Worm (Caenorhabditis elegans) whole organism, L4 larva: Measurements from ENCODE around the gene Y75B8A.33.

ENCODE experiments used
- F44E2.7 ChIP-seq: fragments of 200-800 bp; sonication (Bioruptor generic); IDR thresholded peaks from 2 replicates; pipeline ENCODE4 v2.1.2; 2022; ENCODE audit warnings: missing genetic modification characterization, missing compliant biosample characterization
- T26A8.4 ChIP-seq: fragments of 200-800 bp; sonication (Bioruptor generic); IDR thresholded peaks from 2 replicates; pipeline ENCODE4 v1.3.6; 2022; ENCODE audit warnings: missing genetic modification characterization, missing compliant biosample characterization
- Y48G9A.11 ChIP-seq: fragments of 200-800 bp; sonication (Bioruptor generic); IDR thresholded peaks from 2 replicates; pipeline ENCODE4 v1.3.6; 2022; ENCODE audit warnings: missing genetic modification reagents, missing genetic modification characterization, missing compliant biosample characterization
- ZK337.2 ChIP-seq: fragments of 200-800 bp; sonication (Bioruptor generic); IDR thresholded peaks from 2 replicates; pipeline ENCODE4 v1.3.6; 2022; ENCODE audit warnings: missing genetic modification reagents, missing genetic modification characterization, missing compliant biosample characterization
- aly-2 ChIP-seq: sonication (generic microtip); optimal IDR thresholded peaks from 2 replicates; lab custom pipeline; 2018; ENCODE audit warnings: missing biosample characterization, missing genetic modification characterization
- ama-1 ChIP-seq: fragments of 150-350 bp; optimal IDR thresholded peaks from 2 replicates; lab custom pipeline; 2014; ENCODE audit warnings: inconsistent platforms, mixed read lengths
- arid-1 ChIP-seq: fragments of 200-800 bp; sonication (Bioruptor generic); conservative IDR thresholded peaks from 2 replicates; pipeline ENCODE4 v1.3.6; 2022; ENCODE audit warnings: missing genetic modification reagents, missing genetic modification characterization, missing compliant biosample characterization
- ceh-28 ChIP-seq: fragments of 150-350 bp; optimal IDR thresholded peaks from 2 replicates; lab custom pipeline; 2014; ENCODE audit warnings: missing biosample characterization, missing genetic modification reagents, missing genetic modification characterization
- ceh-62 ChIP-seq: sonication (generic microtip); optimal IDR thresholded peaks from 2 replicates; lab custom pipeline; 2017; ENCODE audit warnings: missing biosample characterization, missing genetic modification characterization
- ces-1 ChIP-seq: fragments of 150-350 bp; sonication (generic microtip); optimal IDR thresholded peaks from 4 replicates; lab custom pipeline; 2014; ENCODE audit warnings: missing biosample characterization, missing genetic modification reagents, missing genetic modification characterization
- ctbp-1 ChIP-seq: fragments of 200-800 bp; sonication (Bioruptor generic); IDR thresholded peaks from 2 replicates; pipeline ENCODE4 v1.3.6; 2022; ENCODE audit warnings: missing genetic modification reagents, missing genetic modification characterization, missing compliant biosample characterization
- daf-12 ChIP-seq: fragments of 150-350 bp; optimal IDR thresholded peaks from 2 replicates; lab custom pipeline; 2014; ENCODE audit warnings: missing biosample characterization, missing genetic modification reagents, missing genetic modification characterization
- daf-16 ChIP-seq, 3 experiments: sonication (generic microtip); optimal IDR thresholded peaks; 2 replicates each; lab custom pipeline; 2016 to 2017; ENCODE audit warnings: missing genetic modification characterization in 3 of 3, missing genetic modification reagents in 3 of 3, mild to moderate bottlenecking in 2 of 3, missing compliant biosample characterization in 2 of 3, missing biosample characterization in 1 of 3, moderate library complexity in 1 of 3
- dmd-8 ChIP-seq: fragments of 200-800 bp; sonication (Bioruptor generic); IDR thresholded peaks from 2 replicates; pipeline ENCODE4 v1.3.6; 2022; ENCODE audit warnings: missing genetic modification characterization, missing compliant biosample characterization
- dmd-9 ChIP-seq: fragments of 200-800 bp; sonication (Bioruptor generic); IDR thresholded peaks from 2 replicates; pipeline ENCODE4 v1.3.6; 2022; ENCODE audit warnings: missing genetic modification reagents, missing genetic modification characterization, missing compliant biosample characterization
- dpl-1 ChIP-seq: fragments of 150-350 bp; optimal IDR thresholded peaks from 2 replicates; lab custom pipeline; 2014; ENCODE audit warnings: missing biosample characterization, missing genetic modification reagents, missing genetic modification characterization
- dve-1 ChIP-seq: sonication (generic microtip); optimal IDR thresholded peaks from 2 replicates; lab custom pipeline; 2017; ENCODE audit warnings: antibody characterized with exemption, mild to moderate bottlenecking, missing genetic modification characterization, missing compliant biosample characterization; ENCODE audit not compliant: insufficient read depth
- fos-1 ChIP-seq: fragments of 150-350 bp; optimal IDR thresholded peaks from 2 replicates; lab custom pipeline; 2014; ENCODE audit warnings: missing biosample characterization, missing genetic modification characterization
- hif-1 ChIP-seq, 2 experiments: sonication (generic microtip); optimal IDR thresholded peaks; 2 replicates each; lab custom pipeline; 2016 to 2017; ENCODE audit warnings: missing compliant biosample characterization in 2 of 2, missing genetic modification characterization in 2 of 2, missing genetic modification reagents in 2 of 2, missing genotype in 2 of 2, mild to moderate bottlenecking in 1 of 2
- lim-7 ChIP-seq: fragments of 200-800 bp; sonication (Bioruptor generic); IDR thresholded peaks from 2 replicates; pipeline ENCODE4 v1.3.6; 2022; ENCODE audit warnings: missing genetic modification characterization, missing compliant biosample characterization
- lin-1 ChIP-seq: fragments of 200-800 bp; sonication (Bioruptor generic); IDR thresholded peaks from 2 replicates; pipeline ENCODE4 v1.3.6; 2022; ENCODE audit warnings: missing genetic modification reagents, missing genetic modification characterization, missing compliant biosample characterization
- lin-15B ChIP-seq: fragments of 150-350 bp; sonication (generic microtip); optimal IDR thresholded peaks from 3 replicates; lab custom pipeline; 2014; ENCODE audit warnings: missing biosample characterization, missing genetic modification characterization
- lin-38 ChIP-seq: fragments of 200-800 bp; sonication (Bioruptor generic); IDR thresholded peaks from 2 replicates; pipeline ENCODE4 v1.3.6; 2022; ENCODE audit warnings: missing genetic modification reagents, missing genetic modification characterization, missing compliant biosample characterization
- lin-39 ChIP-seq: fragments of 150-350 bp; optimal IDR thresholded peaks from 2 replicates; lab custom pipeline; 2014; ENCODE audit warnings: missing biosample characterization, missing genetic modification reagents, missing genetic modification characterization
- lsy-2 ChIP-seq, 2 experiments: fragments of 150-350 bp in 1 of 2; sonication (generic microtip) in 1 of 2; optimal IDR thresholded peaks; 2 replicates each; lab custom pipeline; 2014 to 2017; ENCODE audit warnings: missing biosample characterization in 2 of 2, missing genetic modification characterization in 2 of 2
- madf-5 ChIP-seq, 2 experiments: fragments of 200-800 bp; sonication (Bioruptor generic); IDR thresholded peaks; 2 replicates each; pipeline ENCODE4 v1.3.6; 2022; ENCODE audit warnings: missing compliant biosample characterization in 2 of 2, missing genetic modification characterization in 2 of 2
- madf-9 ChIP-seq: fragments of 200-800 bp; sonication (Bioruptor generic); conservative IDR thresholded peaks from 2 replicates; pipeline ENCODE4 v1.3.6; 2022; ENCODE audit warnings: missing genetic modification reagents, missing genetic modification characterization, missing compliant biosample characterization
- mep-1 ChIP-seq: fragments of 150-350 bp; sonication (generic microtip); optimal IDR thresholded peaks from 3 replicates; lab custom pipeline; 2014; ENCODE audit warnings: missing biosample characterization, missing genetic modification characterization
- mes-2 ChIP-seq: sonication (generic microtip); optimal IDR thresholded peaks from 2 replicates; lab custom pipeline; 2016; ENCODE audit warnings: missing genotype, mild to moderate bottlenecking, missing genetic modification characterization, missing compliant biosample characterization; ENCODE audit not compliant: poor library complexity, severe bottlenecking
- nhr-11 ChIP-seq: fragments of 150-350 bp; optimal IDR thresholded peaks from 2 replicates; lab custom pipeline; 2014; ENCODE audit warnings: missing biosample characterization, missing genetic modification characterization
- nhr-111 ChIP-seq: fragments of 200-800 bp; sonication (Bioruptor generic); optimal IDR thresholded peaks from 2 replicates; lab custom pipeline; 2018; ENCODE audit warnings: mild to moderate bottlenecking, missing genetic modification characterization, missing compliant biosample characterization
- nhr-25 ChIP-seq: sonication (generic microtip); optimal IDR thresholded peaks from 2 replicates; lab custom pipeline; 2017; ENCODE audit warnings: missing genetic modification characterization, mild to moderate bottlenecking, missing compliant biosample characterization, antibody characterized with exemption, moderate library complexity, borderline replicate concordance; ENCODE audit not compliant: insufficient read depth
- nhr-41 ChIP-seq: fragments of 200-800 bp; sonication (Bioruptor generic); IDR thresholded peaks from 2 replicates; pipeline ENCODE4 v1.3.6; 2022; ENCODE audit warnings: missing genetic modification reagents, missing genetic modification characterization, missing compliant biosample characterization
- nhr-48 ChIP-seq: sonication (generic microtip); optimal IDR thresholded peaks from 2 replicates; lab custom pipeline; 2016; ENCODE audit warnings: mild to moderate bottlenecking, missing genetic modification characterization, missing compliant biosample characterization
- nhr-6 ChIP-seq: fragments of 150-350 bp; optimal IDR thresholded peaks from 2 replicates; lab custom pipeline; 2014; ENCODE audit warnings: missing biosample characterization, missing genetic modification characterization
- nhr-76 ChIP-seq: fragments of 150-350 bp; optimal IDR thresholded peaks from 2 replicates; lab custom pipeline; 2014; ENCODE audit warnings: missing biosample characterization, missing genetic modification characterization
- pha-4 ChIP-seq, 2 experiments: fragments of 150-350 bp in 1 of 2; fragments of 200-800 bp in 1 of 2; sonication (Bioruptor generic) in 1 of 2; IDR thresholded peaks in 1 of 2; optimal IDR thresholded peaks in 1 of 2; 2 replicates each; pipeline versions ENCODE4 v1.3.6 to Lab custom; 2014 to 2022; ENCODE audit warnings: missing genetic modification characterization in 2 of 2, missing genetic modification reagents in 2 of 2, missing biosample characterization in 1 of 2, missing compliant biosample characterization in 1 of 2
- php-3 ChIP-seq: fragments of 200-800 bp; sonication (Bioruptor generic); IDR thresholded peaks from 2 replicates; pipeline ENCODE4 v1.3.6; 2022; ENCODE audit warnings: missing genetic modification reagents, missing genetic modification characterization, missing compliant biosample characterization
- pqm-1 ChIP-seq: sonication (generic microtip); optimal IDR thresholded peaks from 2 replicates; lab custom pipeline; 2017; ENCODE audit warnings: missing biosample characterization, missing genetic modification characterization
- rbr-2 ChIP-seq: sonication (generic microtip); optimal IDR thresholded peaks from 2 replicates; lab custom pipeline; 2016; ENCODE audit warnings: missing genotype, missing genetic modification characterization, missing compliant biosample characterization
- saeg-2 ChIP-seq: fragments of 200-800 bp; sonication (Bioruptor generic); IDR thresholded peaks from 2 replicates; pipeline ENCODE4 v1.3.6; 2022; ENCODE audit warnings: missing genetic modification reagents, missing genetic modification characterization, missing compliant biosample characterization
- sdz-12 ChIP-seq: fragments of 200-800 bp; sonication (Bioruptor generic); optimal IDR thresholded peaks from 2 replicates; lab custom pipeline; 2018; ENCODE audit warnings: mild to moderate bottlenecking, missing genetic modification characterization, missing compliant biosample characterization
- skn-1 ChIP-seq: fragments of 150-350 bp; optimal IDR thresholded peaks from 2 replicates; lab custom pipeline; 2014; ENCODE audit warnings: missing biosample characterization, missing genetic modification characterization
- spr-1 ChIP-seq: sonication (generic microtip); optimal IDR thresholded peaks from 2 replicates; lab custom pipeline; 2016; ENCODE audit warnings: mild to moderate bottlenecking, missing genetic modification characterization, missing compliant biosample characterization
- spr-3 ChIP-seq: fragments of 200-800 bp; sonication (Bioruptor generic); optimal IDR thresholded peaks from 2 replicates; lab custom pipeline; 2018; ENCODE audit warnings: mild to moderate bottlenecking, missing genetic modification characterization, missing compliant biosample characterization
- unc-130 ChIP-seq: sonication (generic microtip); optimal IDR thresholded peaks from 2 replicates; lab custom pipeline; 2016; ENCODE audit warnings: missing genetic modification reagents, missing genetic modification characterization, missing compliant biosample characterization
- unc-39 ChIP-seq: sonication (generic microtip); optimal IDR thresholded peaks from 2 replicates; lab custom pipeline; 2017; ENCODE audit warnings: missing biosample characterization, missing genetic modification characterization
- unc-62 ChIP-seq, 3 experiments: fragments of 150-350 bp in 1 of 3; sonication (generic microtip); optimal IDR thresholded peaks in 2 of 3; peaks in 1 of 3; 1 replicate in 1 of 3; 2 replicates in 2 of 3; lab custom pipeline; 2014 to 2017; ENCODE audit warnings: missing biosample characterization in 3 of 3, missing genetic modification characterization in 3 of 3, missing genetic modification reagents in 3 of 3, missing genotype in 1 of 3
- ztf-7 ChIP-seq: fragments of 150-350 bp; optimal IDR thresholded peaks from 2 replicates; lab custom pipeline; 2014; ENCODE audit warnings: missing biosample characterization, missing genetic modification characterization

Y75B8A.33 gene

DNA sequence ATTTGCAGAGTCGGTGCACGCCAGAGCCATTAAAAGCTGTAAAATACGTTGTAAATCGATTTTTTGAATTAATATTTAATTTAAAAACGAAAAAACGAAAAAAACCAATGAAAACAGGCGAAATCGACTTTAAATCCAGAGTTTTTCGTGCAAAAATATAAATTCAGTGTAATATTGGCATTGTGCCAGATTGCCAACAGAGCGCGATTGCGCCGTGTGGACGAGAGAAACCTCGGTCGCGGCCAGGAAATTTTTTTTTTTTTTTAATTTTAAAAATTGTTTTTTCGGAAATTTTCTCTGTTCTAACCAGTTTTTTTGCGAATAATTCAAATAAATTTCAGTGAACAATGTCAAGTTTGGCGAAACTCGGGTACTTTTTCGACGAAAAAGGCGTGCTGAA, 15.9 kb downstream of the Y75B8A.33 start, which contains the start of the genes pph-4.1 and Y75B8A.31:
Gene pph-4.1 (minus strand): TSS at position 36 of the 400 bp plus-strand sequence.
Gene Y75B8A.31 (plus strand): TSS at position 342 of the 400 bp plus-strand sequence.
- no peak for TF ChIP-seq nhr-111
- TF ChIP-seq ces-1: no peak
- peak; percentile 77 for TF ChIP-seq ZK337.2 (GFP tag; lab: Robert Waterston, UW)
- TF ChIP-seq unc-62 (GFP tag; optimal IDR thresholded peaks at IDR 0.05 in 1 of 2; lab: Kevin White, UChicago): no peak
- no peak for TF ChIP-seq unc-62 (tag; optimal IDR thresholded peaks at IDR 0.05; lab: Kevin White, UChicago)
- TF ChIP-seq lin-1 (GFP tag; lab: Robert Waterston, UW): peak; percentile 59; the same call in 1 of the 2 replicates
- TF ChIP-seq nhr-48 (tag; lab: Kevin White, UChicago): peak; percentile 30
- no peak for TF ChIP-seq spr-3 (GFP tag; lab: Kevin White, UChicago)
- TF ChIP-seq nhr-25 (tag; lab: Kevin White, UChicago): no peak
- TF ChIP-seq php-3 (GFP tag; lab: Robert Waterston, UW): no peak
- TF ChIP-seq mes-2 (tag; lab: Kevin White, UChicago): peak; percentile 99
- TF ChIP-seq ctbp-1 (GFP tag; lab: Robert Waterston, UW): no peak
- TF ChIP-seq lim-7: no peak
- TF ChIP-seq sdz-12 (GFP tag; lab: Kevin White, UChicago): peak; percentile 44
- no peak for TF ChIP-seq daf-12
- TF ChIP-seq nhr-11 (tag; lab: Kevin White, UChicago): no peak
- TF ChIP-seq madf-9 (GFP tag; lab: Robert Waterston, UW): no peak; the same call in 1 of the 2 replicates
- TF ChIP-seq ama-1 (lab: Kevin White, UChicago): no peak
- no peak for TF ChIP-seq ceh-62 (tag; lab: Kevin White, UChicago)
- TF ChIP-seq pqm-1 (tag; lab: Kevin White, UChicago): no peak
- no peak for TF ChIP-seq fos-1
- TF ChIP-seq lsy-2 (tag; optimal IDR thresholded peaks at IDR 0.05; lab: Kevin White, UChicago): peak in 1 of 2 experiments; percentile 91
- peak; percentile 37 to 95 for TF ChIP-seq hif-1 (tag; optimal IDR thresholded peaks at IDR 0.05; lab: Kevin White, UChicago)
- TF ChIP-seq dmd-9 (GFP tag; lab: Robert Waterston, UW): peak; percentile 92
- no peak for TF ChIP-seq F44E2.7 (GFP tag; lab: Robert Waterston, UW)
- no peak for TF ChIP-seq unc-39 (tag; lab: Kevin White, UChicago)
- TF ChIP-seq lin-15B (tag; lab: Kevin White, UChicago): peak; percentile 84
- no peak for TF ChIP-seq dmd-8 (GFP tag; lab: Robert Waterston, UW)
- peak; percentile 82 for TF ChIP-seq mep-1 (tag; lab: Kevin White, UChicago)
- TF ChIP-seq nhr-41: no peak
- TF ChIP-seq T26A8.4 (GFP tag; lab: Robert Waterston, UW): peak; percentile 53
- TF ChIP-seq saeg-2 (GFP tag; lab: Robert Waterston, UW): no peak
- TF ChIP-seq ztf-7 (tag; lab: Kevin White, UChicago): peak; percentile 22
- TF ChIP-seq arid-1 (GFP tag; lab: Robert Waterston, UW): peak; percentile 54; the same call in 1 of the 2 replicates
- TF ChIP-seq ceh-28 (tag; lab: Kevin White, UChicago): no peak
- peak; percentile 84 for TF ChIP-seq dve-1 (tag; lab: Kevin White, UChicago)
- peak; percentile 77 for TF ChIP-seq nhr-6 (tag; lab: Kevin White, UChicago)
- TF ChIP-seq lin-38 (GFP tag; lab: Robert Waterston, UW): peak; percentile 99
- TF ChIP-seq spr-1: peak; percentile 41
- TF ChIP-seq lin-39 (tag; lab: Kevin White, UChicago): no peak
- peak; percentile 95 for TF ChIP-seq unc-130 (GFP tag; lab: Kevin White, UChicago)
- no peak for TF ChIP-seq madf-5 (GFP tag; IDR thresholded peaks at IDR 0.05; lab: Robert Waterston, UW)
- no peak for TF ChIP-seq nhr-76 (tag; lab: Kevin White, UChicago)
- TF ChIP-seq rbr-2 (tag; lab: Kevin White, UChicago): peak; percentile 80
- TF ChIP-seq daf-16 (GFP tag; optimal IDR thresholded peaks at IDR 0.05; lab: Kevin White, UChicago): peak; percentile 12 to 45
- TF ChIP-seq daf-16 (tag; optimal IDR thresholded peaks at IDR 0.05; lab: Kevin White, UChicago): peak; percentile 37
- no peak for TF ChIP-seq aly-2
- TF ChIP-seq Y48G9A.11 (GFP tag; lab: Robert Waterston, UW): 0 out of 2 replicates have a peak, but pooled peaks have one; percentile 45
- TF ChIP-seq dpl-1 (GFP tag; lab: Kevin White, UChicago): peak; percentile 83
- no peak for TF ChIP-seq skn-1 (tag; lab: Kevin White, UChicago)
- TF ChIP-seq pha-4 (GFP tag; IDR thresholded peaks at IDR 0.05; lab: Robert Waterston, UW): peak; percentile 69
- no peak for TF ChIP-seq pha-4 (tag; optimal IDR thresholded peaks at IDR 0.05; lab: Kevin White, UChicago)
